Worm (Caenorhabditis elegans): ENCODE data around the gene T01D1.7.

DNA sequence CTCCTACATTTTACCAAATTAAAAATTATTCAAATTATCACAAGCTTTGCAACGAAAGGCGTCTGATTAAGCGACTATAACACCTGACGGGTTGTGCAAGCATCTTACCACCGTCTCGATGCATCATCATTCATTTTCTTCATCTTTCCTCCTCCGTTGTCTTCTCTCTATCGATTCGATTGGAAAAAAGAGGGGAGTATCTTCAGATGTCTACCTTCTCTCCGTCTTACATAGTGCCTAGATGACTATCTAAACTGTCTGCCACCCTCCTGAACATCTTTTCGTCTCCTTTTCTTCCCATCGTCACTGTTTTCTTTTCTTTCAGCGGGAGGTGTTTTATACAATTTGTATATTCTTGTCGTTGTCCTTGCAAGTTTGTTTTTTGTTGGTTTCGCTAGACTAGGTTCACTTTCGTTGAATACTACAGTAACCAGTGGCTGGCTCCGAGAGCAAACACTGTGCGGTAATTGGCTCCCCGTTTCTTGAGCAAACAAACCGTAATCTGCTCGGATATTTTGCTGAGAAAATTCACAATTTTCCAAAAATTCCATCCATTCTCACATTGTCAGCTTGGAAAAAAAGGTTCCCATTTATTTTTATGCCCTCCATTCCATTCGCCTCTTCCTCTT, 14.2 kb downstream of the T01D1.7 start:
- TF ChIP-seq snpc-4 (tag; optimal IDR thresholded peaks at IDR 0.05) (no peak), nhr-12 (tag; optimal IDR thresholded peaks at IDR 0.05) (no peak)

Measured in whole organism, mixed stage, embryonic.